ENCODE assay signal across 4 worm cellular contexts in genomic region chrIV:17155625-17156024, ce11.
TF ChIP-seq lines count a peak whose summit lies in the region.
"Not testable (repeated sequence)": the region's sequence is repeated elsewhere in the genome, so short reads cannot be mapped to it uniquely, and the experiment has no call there.

No protein-coding gene starts in this region.

TF ChIP-seq in whole organism, L4 larva, 104 proteins besides CTCF, POLR2A, EP300 and RAD21:
- 0 out of 2 replicates have a peak, but pooled peaks have one; percentile 51 for TF ChIP-seq snpc-1.2 (GFP tag; IDR thresholded peaks at IDR 0.05; lab: Robert Waterston, UW)
TF ChIP-seq in whole organism, L4 larva: peak in this region for 1; not testable (repeated sequence) for 103.

TF ChIP-seq in whole organism, early embryonic, 17 proteins besides CTCF, POLR2A, EP300 and RAD21:
- peak; percentile 44; the same call in 1 of the 2 replicates for TF ChIP-seq pes-1 (GFP tag; IDR thresholded peaks at IDR 0.05; lab: Robert Waterston, UW)

TF ChIP-seq in whole organism, midembryonic, 9 proteins besides CTCF, POLR2A, EP300 and RAD21:
- peak; percentile 83; the same call in 1 of the 2 replicates for TF ChIP-seq flt-1 (GFP tag; IDR thresholded peaks at IDR 0.05; lab: Robert Waterston, UW)
TF ChIP-seq in whole organism, midembryonic: peak in this region for 1; not testable (repeated sequence) for 8.

TF ChIP-seq in whole organism, young adult, 124 proteins besides CTCF, POLR2A, EP300 and RAD21:
- TF ChIP-seq D2030.7 (GFP tag; IDR thresholded peaks at IDR 0.05; lab: Robert Waterston, UW): 0 out of 2 replicates have a peak, but pooled peaks have one; percentile 15
- TF ChIP-seq hsf-1 (GFP tag; IDR thresholded peaks at IDR 0.05; lab: Robert Waterston, UW): peak; percentile 98
- TF ChIP-seq ekl-4 (GFP tag; IDR thresholded peaks at IDR 0.05; lab: Robert Waterston, UW): peak; percentile 66
- TF ChIP-seq snpc-4 (GFP tag; optimal IDR thresholded peaks at IDR 0.05; lab: Kevin White, UChicago); rpc-1 (tag; optimal IDR thresholded peaks at IDR 0.05; lab: Kevin White, UChicago): not testable (repeated sequence)
- peak in 1 of 4 experiments; percentile 3 for TF ChIP-seq snpc-4 (tag; optimal IDR thresholded peaks at IDR 0.05; lab: Kevin White, UChicago)
- TF ChIP-seq rpc-1 (optimal IDR thresholded peaks at IDR 0.05; lab: Kevin White, UChicago): peak; percentile 11
- TF ChIP-seq Y53F4B.3 (GFP tag; IDR thresholded peaks at IDR 0.05; lab: Robert Waterston, UW): 0 out of 2 replicates have a peak, but pooled peaks have one; percentile 20
